Fruit fly (Drosophila melanogaster) whole organism, embryonic: ENCODE measurements around the gene Tet.

Experiments used
- ATbp ChIP-seq: fragments of 200-800 bp; sonication (Bioruptor generic); optimal IDR thresholded peaks from 2 replicates; lab custom pipeline; 2017; ENCODE audit warnings: missing biosample characterization, mild to moderate bottlenecking, missing genetic modification characterization, missing genetic modification reagents
- Awh ChIP-seq: fragments of 200-800 bp; sonication (Bioruptor generic); IDR thresholded peaks from 2 replicates; pipeline ENCODE4, ENCODE4 v1.3.6; 2022; ENCODE audit warnings: missing biosample characterization, missing genetic modification characterization
- BEAF-32 ChIP-seq: fragments of 200-800 bp; sonication (Bioruptor generic); optimal IDR thresholded peaks from 3 replicates; lab custom pipeline; 2017; ENCODE audit warnings: missing biosample characterization, missing genetic modification characterization, mild to moderate bottlenecking, moderate library complexity, missing genetic modification reagents
- CG10267 ChIP-seq: fragments of 200-800 bp; sonication (Bioruptor generic); optimal IDR thresholded peaks from 2 replicates; lab custom pipeline; 2018; ENCODE audit warnings: missing biosample characterization, mild to moderate bottlenecking, missing genetic modification characterization, moderate library complexity
- CG11695 ChIP-seq: fragments of 200-800 bp; sonication (Bioruptor generic); IDR thresholded peaks from 3 replicates; pipeline ENCODE4 v1.3.6; 2022; ENCODE audit warnings: missing biosample characterization, missing genetic modification characterization
- CG12744 ChIP-seq: fragments of 200-800 bp; sonication (Bioruptor generic); optimal IDR thresholded peaks from 2 replicates; lab custom pipeline; 2016; ENCODE audit warnings: missing biosample characterization, missing genetic modification characterization
- CG14050 ChIP-seq: fragments of 200-800 bp; sonication (Bioruptor generic); IDR thresholded peaks from 3 replicates; pipeline ENCODE4 v1.3.6; 2022; ENCODE audit warnings: missing biosample characterization, missing genetic modification characterization
- CG17186 ChIP-seq: fragments of 200-800 bp; sonication (Bioruptor generic); optimal IDR thresholded peaks from 3 replicates; lab custom pipeline; 2017; ENCODE audit warnings: missing biosample characterization, missing genetic modification reagents, missing genetic modification characterization
- CG17385 ChIP-seq: fragments of 200-800 bp; sonication (Bioruptor generic); optimal IDR thresholded peaks from 3 replicates; lab custom pipeline; 2018; ENCODE audit warnings: missing biosample characterization, mild to moderate bottlenecking, missing genetic modification characterization
- CG1792 ChIP-seq: fragments of 200-800 bp; sonication (Bioruptor generic); optimal IDR thresholded peaks from 2 replicates; lab custom pipeline; 2016; ENCODE audit warnings: missing biosample characterization, missing genetic modification characterization
- CG2129 ChIP-seq: fragments of 200-800 bp; sonication (Bioruptor generic); IDR thresholded peaks from 2 replicates; pipeline ENCODE4 v1.3.6; 2022; ENCODE audit warnings: missing biosample characterization, missing genetic modification characterization; ENCODE audit not compliant: partially characterized antibody
- CG2678 ChIP-seq: fragments of 200-800 bp; sonication (Bioruptor generic); optimal IDR thresholded peaks from 3 replicates; lab custom pipeline; 2019; ENCODE audit warnings: missing biosample characterization, mild to moderate bottlenecking, missing genetic modification characterization, moderate library complexity
- CG30403 ChIP-seq: fragments of 200-800 bp; sonication (Bioruptor generic); optimal IDR thresholded peaks from 3 replicates; lab custom pipeline; 2016; ENCODE audit warnings: missing biosample characterization, missing genetic modification characterization
- CG3995 ChIP-seq: fragments of 200-800 bp; sonication (Bioruptor generic); optimal IDR thresholded peaks from 3 replicates; lab custom pipeline; 2016; ENCODE audit warnings: missing biosample characterization, missing genetic modification characterization
- CG6791 ChIP-seq: fragments of 200-800 bp; sonication (Bioruptor generic); IDR thresholded peaks from 3 replicates; pipeline ENCODE4 v1.3.6; 2022; ENCODE audit warnings: missing biosample characterization, missing genetic modification characterization; ENCODE audit not compliant: partially characterized antibody
- CG6813 ChIP-seq: fragments of 200-800 bp; sonication (Bioruptor generic); optimal IDR thresholded peaks from 2 replicates; lab custom pipeline; 2017; ENCODE audit warnings: missing biosample characterization, missing genetic modification characterization, mild to moderate bottlenecking, moderate library complexity, missing genetic modification reagents
- CG7963 ChIP-seq: fragments of 200-800 bp; sonication (Bioruptor generic); IDR thresholded peaks from 3 replicates; pipeline ENCODE4 v1.3.6; 2022; ENCODE audit warnings: missing biosample characterization, missing genetic modification characterization; ENCODE audit not compliant: partially characterized antibody
- CG7987 ChIP-seq: fragments of 200-800 bp; sonication (Bioruptor generic); optimal IDR thresholded peaks from 2 replicates; lab custom pipeline; 2018; ENCODE audit warnings: missing biosample characterization, mild to moderate bottlenecking, missing genetic modification characterization, moderate library complexity
- CG9727 ChIP-seq: fragments of 200-800 bp; sonication (Bioruptor generic); optimal IDR thresholded peaks from 3 replicates; lab custom pipeline; 2017; ENCODE audit warnings: missing biosample characterization, mild to moderate bottlenecking, missing genetic modification characterization
- CHES-1-like ChIP-seq: fragments of 200-800 bp; sonication (Bioruptor generic); optimal IDR thresholded peaks from 2 replicates; lab custom pipeline; 2016; ENCODE audit warnings: missing biosample characterization, missing genetic modification characterization
- E2f2 ChIP-seq: fragments of 200-800 bp; sonication (Bioruptor generic); IDR thresholded peaks from 2 replicates; pipeline ENCODE4 v1.3.6; 2022; ENCODE audit warnings: missing biosample characterization, missing genetic modification characterization
- ERR ChIP-seq: fragments of 200-800 bp; sonication (Bioruptor generic); optimal IDR thresholded peaks from 2 replicates; lab custom pipeline; 2016; ENCODE audit warnings: missing biosample characterization, missing genetic modification characterization
- Elba2 ChIP-seq: fragments of 200-800 bp; sonication (Bioruptor generic); optimal IDR thresholded peaks from 3 replicates; lab custom pipeline; 2016; ENCODE audit warnings: missing biosample characterization, missing genetic modification characterization
- GATAe ChIP-seq: fragments of 200-800 bp; sonication (Bioruptor generic); conservative IDR thresholded peaks from 2 replicates; pipeline ENCODE4 v1.3.6; 2022; ENCODE audit warnings: missing biosample characterization, missing genetic modification characterization
- H2.0 ChIP-seq: fragments of 200-800 bp; sonication (Bioruptor generic); IDR thresholded peaks from 2 replicates; pipeline ENCODE4 v1.3.6; 2022; ENCODE audit warnings: missing biosample characterization, missing genetic modification characterization
- Hr78 ChIP-seq, 2 experiments: fragments of 200-800 bp in 1 of 2; fragments of >200 bp in 1 of 2; sonication (Bioruptor generic) in 1 of 2; optimal IDR thresholded peaks; 2 replicates each; lab custom pipeline; 2017 to 2019; ENCODE audit warnings: missing biosample characterization in 2 of 2, missing genetic modification characterization in 2 of 2, mild to moderate bottlenecking in 1 of 2, moderate library complexity in 1 of 2
- Lim3 ChIP-seq: fragments of 200-800 bp; sonication (Bioruptor generic); IDR thresholded peaks from 2 replicates; pipeline ENCODE4 v1.3.6; 2022; ENCODE audit warnings: missing biosample characterization, missing genetic modification characterization
- MBD-R2 ChIP-seq: fragments of 200-800 bp; sonication (Bioruptor generic); IDR thresholded peaks from 2 replicates; pipeline ENCODE4 v1.3.6; 2022; ENCODE audit warnings: missing biosample characterization, missing genetic modification characterization
- Meics ChIP-seq: fragments of 200-800 bp; sonication (Bioruptor generic); optimal IDR thresholded peaks from 2 replicates; lab custom pipeline; 2017; ENCODE audit warnings: missing biosample characterization, mild to moderate bottlenecking, missing genetic modification characterization
- Trl ChIP-seq, 3 experiments: fragments of >200 bp in 2 of 3; fragments of 200-800 bp in 1 of 3; sonication (Bioruptor generic) in 1 of 3; optimal IDR thresholded peaks; 2 replicates in 1 of 3; 3 replicates in 2 of 3; lab custom pipeline; 2016 to 2017; ENCODE audit warnings: missing biosample characterization in 1 of 3, missing genetic modification characterization in 1 of 3
- Xrp1 ChIP-seq: fragments of 200-800 bp; sonication (Bioruptor generic); IDR thresholded peaks from 2 replicates; pipeline ENCODE4 v1.3.6; 2022; ENCODE audit warnings: missing biosample characterization, missing genetic modification characterization
- abd-A ChIP-seq: fragments of 200-800 bp; sonication (Bioruptor generic); optimal IDR thresholded peaks from 3 replicates; lab custom pipeline; 2019; ENCODE audit warnings: missing biosample characterization, mild to moderate bottlenecking, missing genetic modification characterization, moderate library complexity
- ac ChIP-seq: fragments of 200-800 bp; sonication (Bioruptor generic); optimal IDR thresholded peaks from 3 replicates; lab custom pipeline; 2017; ENCODE audit warnings: missing biosample characterization, mild to moderate bottlenecking, missing genetic modification characterization
- chm ChIP-seq: fragments of 200-800 bp; sonication (Bioruptor generic); IDR thresholded peaks from 2 replicates; pipeline ENCODE4 v1.3.6; 2022; ENCODE audit warnings: missing biosample characterization, missing genetic modification characterization
- chn ChIP-seq: fragments of 200-800 bp; sonication (Bioruptor generic); optimal IDR thresholded peaks from 2 replicates; lab custom pipeline; 2016; ENCODE audit warnings: missing biosample characterization, missing genetic modification characterization
- dmrt11E ChIP-seq: fragments of 200-800 bp; sonication (Bioruptor generic); optimal IDR thresholded peaks from 3 replicates; lab custom pipeline; 2018; ENCODE audit warnings: missing biosample characterization, mild to moderate bottlenecking, missing genetic modification characterization, moderate library complexity
- dysf ChIP-seq: fragments of 200-800 bp; sonication (Bioruptor generic); IDR thresholded peaks from 3 replicates; pipeline ENCODE4 v1.3.6; 2022; ENCODE audit warnings: missing biosample characterization, missing genetic modification characterization
- ems ChIP-seq: fragments of 200-800 bp; sonication (Bioruptor generic); optimal IDR thresholded peaks from 3 replicates; lab custom pipeline; 2016; ENCODE audit warnings: missing biosample characterization, missing genetic modification characterization
- en ChIP-seq: fragments of 200-800 bp; sonication (Bioruptor generic); optimal IDR thresholded peaks from 2 replicates; lab custom pipeline; 2016; ENCODE audit warnings: missing biosample characterization, missing genetic modification characterization
- grn ChIP-seq: fragments of 200-800 bp; sonication (Bioruptor generic); optimal IDR thresholded peaks from 3 replicates; lab custom pipeline; 2017; ENCODE audit warnings: missing biosample characterization, missing genetic modification characterization
- h ChIP-seq: fragments of >200 bp; optimal IDR thresholded peaks from 2 replicates; lab custom pipeline; 2017
- ind ChIP-seq: fragments of 200-800 bp; sonication (Bioruptor generic); optimal IDR thresholded peaks from 3 replicates; lab custom pipeline; 2016; ENCODE audit warnings: missing biosample characterization, missing genetic modification characterization
- kni ChIP-seq: fragments of 200-800 bp; sonication (Bioruptor generic); optimal IDR thresholded peaks from 3 replicates; lab custom pipeline; 2017; ENCODE audit warnings: mild to moderate bottlenecking, missing biosample characterization, missing genetic modification reagents, missing genetic modification characterization
- pho ChIP-seq: fragments of 200-800 bp; sonication (Bioruptor generic); optimal IDR thresholded peaks from 2 replicates; lab custom pipeline; 2016; ENCODE audit warnings: missing biosample characterization, missing genetic modification characterization
- sens-2 ChIP-seq: fragments of 200-800 bp; sonication (Bioruptor generic); IDR thresholded peaks from 2 replicates; pipeline ENCODE4 v1.3.6; 2022; ENCODE audit warnings: missing biosample characterization, missing genetic modification characterization
- slbo ChIP-seq: fragments of 200-800 bp; sonication (Bioruptor generic); IDR thresholded peaks from 2 replicates; pipeline ENCODE4 v1.3.6; 2022; ENCODE audit warnings: missing biosample characterization, missing genetic modification characterization
- ssp ChIP-seq: fragments of 200-800 bp; sonication (Bioruptor generic); IDR thresholded peaks from 2 replicates; pipeline ENCODE4 v1.3.6; 2022; ENCODE audit warnings: missing biosample characterization, missing genetic modification characterization
- trh ChIP-seq: fragments of 200-800 bp; sonication (Bioruptor generic); optimal IDR thresholded peaks from 2 replicates; lab custom pipeline; 2016; ENCODE audit warnings: missing biosample characterization, missing genetic modification characterization
- usp ChIP-seq: fragments of >200 bp; optimal IDR thresholded peaks from 2 replicates; lab custom pipeline; 2017; ENCODE audit warnings: missing biosample characterization, missing genetic modification characterization
- zen2 ChIP-seq: fragments of 200-800 bp; sonication (Bioruptor generic); IDR thresholded peaks from 3 replicates; pipeline ENCODE4 v1.3.6; 2022; ENCODE audit warnings: missing biosample characterization, missing genetic modification characterization; ENCODE audit not compliant: partially characterized antibody

Tet gene

DNA sequence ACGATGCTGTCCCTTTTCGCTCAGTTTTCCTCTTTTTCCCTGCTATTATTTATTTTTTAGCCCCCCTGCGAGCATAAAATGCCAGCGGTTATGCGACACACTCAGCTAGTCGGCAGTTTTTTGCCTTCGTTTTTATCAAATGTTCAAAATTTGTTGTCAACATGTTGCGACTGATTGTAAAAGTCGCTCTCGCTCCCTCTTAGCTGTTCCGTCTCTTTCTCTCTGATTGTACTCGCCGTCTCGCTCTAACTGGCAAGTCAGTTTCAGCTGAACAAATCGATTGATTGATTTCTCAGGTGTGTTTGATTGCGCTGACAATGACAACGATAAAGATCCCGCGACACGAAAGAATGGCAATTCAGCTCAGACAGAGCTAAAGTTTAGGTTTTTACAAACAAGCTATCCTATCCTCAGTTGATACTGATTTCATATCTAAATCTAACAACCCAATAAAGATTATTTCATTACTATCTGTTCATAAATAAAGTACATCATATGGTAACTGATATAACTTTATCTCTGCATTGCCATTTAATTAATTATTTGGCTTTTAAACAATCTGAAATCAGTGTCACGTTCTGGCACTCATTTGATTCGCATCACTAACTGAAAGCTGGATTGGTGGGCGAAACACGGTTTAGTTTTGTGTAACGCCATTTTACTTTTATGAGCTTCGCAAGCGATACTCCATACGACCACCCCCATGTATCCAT is 133.1 kb downstream of the Tet start (continued):
- TF ChIP-seq zen2 (GFP tag; lab: Robert Waterston, UW) (no peak), H2.0 (GFP tag; lab: Robert Waterston, UW) (no peak), GATAe (peak; percentile 33; the same call in 1 of the 2 replicates), CG12744 (GFP tag; lab: Kevin White, UChicago) (no peak), ssp (no peak), Lim3 (no peak), CG3995 (GFP tag; lab: Kevin White, UChicago) (no peak), CG30403 (no peak), CG17186 (no peak), CHES-1-like (GFP tag; lab: Kevin White, UChicago) (no peak), ERR (no peak), dysf (GFP tag; lab: Robert Waterston, UW) (peak; percentile 35; the same call in 1 of the 3 replicates), BEAF-32 (no peak), CG7987 (GFP tag; lab: Kevin White, UChicago) (peak; percentile 10), ems (no peak), Xrp1 (GFP tag; lab: Robert Waterston, UW) (no peak), Awh (no peak), sens-2 (no peak), CG7963 (GFP tag; lab: Robert Waterston, UW) (no peak), CG14050 (GFP tag; lab: Robert Waterston, UW) (no peak), chn (GFP tag; lab: Kevin White, UChicago) (no peak), ATbp (no peak), ind (GFP tag; lab: Kevin White, UChicago) (no peak), CG11695 (no peak), CG17385 (GFP tag; lab: Kevin White, UChicago) (no peak), CG6813 (GFP tag; lab: Kevin White, UChicago) (peak; percentile 19), h (no peak), CG6791 (GFP tag; lab: Robert Waterston, UW) (no peak), chm (GFP tag; lab: Robert Waterston, UW) (0 out of 2 replicates have a peak, but pooled peaks have one; percentile 28), CG1792 (GFP tag; lab: Kevin White, UChicago) (no peak), E2f2 (GFP tag; lab: Robert Waterston, UW) (no peak), dmrt11E (no peak), trh (no peak), grn (GFP tag; lab: Kevin White, UChicago) (peak; percentile 86), Meics (GFP tag; lab: Kevin White, UChicago) (peak; percentile 8), Hr78 (GFP tag; optimal IDR thresholded peaks at IDR 0.05; lab: Kevin White, UChicago) (no peak), CG2129 (GFP tag; lab: Robert Waterston, UW) (no peak), ac (GFP tag; lab: Kevin White, UChicago) (no peak), CG2678 (tag; lab: Kevin White, UChicago) (peak; percentile 18), kni (GFP tag; lab: Kevin White, UChicago) (no peak), Trl (optimal IDR thresholded peaks at IDR 0.05; lab: Kevin White, UChicago) (no peak), Trl (GFP tag; optimal IDR thresholded peaks at IDR 0.05; lab: Kevin White, UChicago) (no peak), abd-A (no peak), usp (GFP tag; lab: Kevin White, UChicago) (no peak), slbo (GFP tag; lab: Robert Waterston, UW) (no peak), CG9727 (GFP tag; lab: Kevin White, UChicago) (no peak), pho (GFP tag; lab: Kevin White, UChicago) (no peak), CG10267 (tag; lab: Kevin White, UChicago) (no peak), Elba2 (no peak), en (GFP tag; lab: Kevin White, UChicago) (no peak), MBD-R2 (no peak)
